Worm (Caenorhabditis elegans): ENCODE data around the gene ooc-3.

The ooc-3 gene

ce11 chrII:11473525-11474181 lies 21.5 kb downstream of the ooc-3 start, which contains the start of the genes metl-1 and W02B12.11:
Gene metl-1 (minus strand): TSS chrII:11473575.
Gene W02B12.11 (plus strand): TSS chrII:11473861.
- TF ChIP-seq aly-1 (tag; optimal IDR thresholded peaks at IDR 0.05) = no peak
- no peak for TF ChIP-seq ceh-13 (GFP tag; optimal IDR thresholded peaks at IDR 0.05)
- TF ChIP-seq hmg-4 (GFP tag; optimal IDR thresholded peaks at IDR 0.05) = peak; percentile 22
- TF ChIP-seq flt-1 (GFP tag; IDR thresholded peaks at IDR 0.05) = peak; percentile 72
- TF ChIP-seq sea-1 (GFP tag; conservative IDR thresholded peaks at IDR 0.05) = no peak
- TF ChIP-seq F13C5.2 (tag; optimal IDR thresholded peaks at IDR 0.05) = peak; percentile 44
- TF ChIP-seq tbx-11 (GFP tag; IDR thresholded peaks at IDR 0.05) = no peak
- no peak for TF ChIP-seq hnd-1 (tag; optimal IDR thresholded peaks at IDR 0.05)
- TF ChIP-seq ceh-36 (tag; optimal IDR thresholded peaks at IDR 0.05) = no peak
- no peak for TF ChIP-seq ama-1 (optimal IDR thresholded peaks at IDR 0.05)
- peak; percentile 62; the same call in 1 of the 2 replicates for TF ChIP-seq tbx-37 (GFP tag; conservative IDR thresholded peaks at IDR 0.05)
- no peak for TF ChIP-seq scrt-1 (GFP tag; IDR thresholded peaks at IDR 0.05)
- TF ChIP-seq tra-4 (tag; optimal IDR thresholded peaks at IDR 0.05) = no peak
- TF ChIP-seq ets-7 (tag; optimal IDR thresholded peaks at IDR 0.05) = no peak
- no peak for TF ChIP-seq hmbx-1 (tag; optimal IDR thresholded peaks at IDR 0.05)
- TF ChIP-seq pes-1 (GFP tag; IDR thresholded peaks at IDR 0.05) = no peak
- no peak for TF ChIP-seq B0310.2 (tag; optimal IDR thresholded peaks at IDR 0.05)

- TF ChIP-seq ceh-13 (GFP tag; optimal IDR thresholded peaks at IDR 0.05) (no peak), ceh-36 (tag; optimal IDR thresholded peaks at IDR 0.05) (no peak), hmg-4 (GFP tag; optimal IDR thresholded peaks at IDR 0.05) (no peak), flt-1 (GFP tag; IDR thresholded peaks at IDR 0.05) (no peak), hnd-1 (tag; optimal IDR thresholded peaks at IDR 0.05) (no peak), tra-4 (tag; optimal IDR thresholded peaks at IDR 0.05) (no peak), sea-1 (GFP tag; conservative IDR thresholded peaks at IDR 0.05) (no peak), F13C5.2 (tag; optimal IDR thresholded peaks at IDR 0.05) (no peak), ama-1 (optimal IDR thresholded peaks at IDR 0.05) (no peak), scrt-1 (GFP tag; IDR thresholded peaks at IDR 0.05) (no peak), tbx-37 (GFP tag; conservative IDR thresholded peaks at IDR 0.05) (no peak)
Observed at ce11 chrII:11472542-11472941, 22.6 kb downstream of the ooc-3 start.

- no peak for TF ChIP-seq hmg-4 (GFP tag; optimal IDR thresholded peaks at IDR 0.05)
- TF ChIP-seq pes-1 (GFP tag; IDR thresholded peaks at IDR 0.05) = no peak
- TF ChIP-seq B0310.2 (tag; optimal IDR thresholded peaks at IDR 0.05) = no peak
- TF ChIP-seq aly-1 (tag; optimal IDR thresholded peaks at IDR 0.05) = no peak
- no peak for TF ChIP-seq F13C5.2 (tag; optimal IDR thresholded peaks at IDR 0.05)
- no peak for TF ChIP-seq sea-1 (GFP tag; conservative IDR thresholded peaks at IDR 0.05)
- TF ChIP-seq ceh-13 (GFP tag; optimal IDR thresholded peaks at IDR 0.05) = no peak
- TF ChIP-seq hmbx-1 (tag; optimal IDR thresholded peaks at IDR 0.05) = no peak
- TF ChIP-seq tbx-37 (GFP tag; conservative IDR thresholded peaks at IDR 0.05) = no peak
- TF ChIP-seq ceh-36 (tag; optimal IDR thresholded peaks at IDR 0.05) = no peak
- no peak for TF ChIP-seq scrt-1 (GFP tag; IDR thresholded peaks at IDR 0.05)
- TF ChIP-seq ama-1 (optimal IDR thresholded peaks at IDR 0.05) = no peak
- TF ChIP-seq tbx-11 (GFP tag; IDR thresholded peaks at IDR 0.05) = no peak
- no peak for TF ChIP-seq hnd-1 (tag; optimal IDR thresholded peaks at IDR 0.05)
- no peak for TF ChIP-seq tra-4 (tag; optimal IDR thresholded peaks at IDR 0.05)
- TF ChIP-seq ets-7 (tag; optimal IDR thresholded peaks at IDR 0.05) = no peak
Observed at ce11 chrII:11471916-11472315, 23.2 kb downstream of the ooc-3 start, which contains the start of gene mfn-1. Gene mfn-1 (minus strand): TSS chrII:11472016.

ce11 chrII:11469574-11470108 lies 25.5 kb downstream of the ooc-3 start, which contains the start of gene cisd-1:
Gene cisd-1 (minus strand): TSS chrII:11469624.
- TF ChIP-seq pes-1 (GFP tag; IDR thresholded peaks at IDR 0.05) (no peak), F13C5.2 (tag; optimal IDR thresholded peaks at IDR 0.05) (no peak), ceh-13 (GFP tag; optimal IDR thresholded peaks at IDR 0.05) (no peak), tra-4 (tag; optimal IDR thresholded peaks at IDR 0.05) (no peak), B0310.2 (tag; optimal IDR thresholded peaks at IDR 0.05) (no peak), ceh-36 (tag; optimal IDR thresholded peaks at IDR 0.05) (no peak), tbx-37 (GFP tag; conservative IDR thresholded peaks at IDR 0.05) (no peak), sea-1 (GFP tag; conservative IDR thresholded peaks at IDR 0.05) (no peak), ets-7 (tag; optimal IDR thresholded peaks at IDR 0.05) (no peak), flt-1 (GFP tag; IDR thresholded peaks at IDR 0.05) (no peak), hmg-4 (GFP tag; optimal IDR thresholded peaks at IDR 0.05) (no peak), tbx-11 (GFP tag; IDR thresholded peaks at IDR 0.05) (no peak), aly-1 (tag; optimal IDR thresholded peaks at IDR 0.05) (no peak), scrt-1 (GFP tag; IDR thresholded peaks at IDR 0.05) (no peak), hmbx-1 (tag; optimal IDR thresholded peaks at IDR 0.05) (no peak)

ce11 chrII:11467541-11467940 lies 27.6 kb downstream of the ooc-3 start, which contains the start of gene klp-17:
Gene klp-17 (minus strand): TSS chrII:11467641.
- TF ChIP-seq hmg-4 (GFP tag; optimal IDR thresholded peaks at IDR 0.05) (no peak), ets-7 (tag; optimal IDR thresholded peaks at IDR 0.05) (no peak), ceh-13 (GFP tag; optimal IDR thresholded peaks at IDR 0.05) (no peak), B0310.2 (tag; optimal IDR thresholded peaks at IDR 0.05) (no peak), scrt-1 (GFP tag; IDR thresholded peaks at IDR 0.05) (no peak), sea-1 (GFP tag; conservative IDR thresholded peaks at IDR 0.05) (no peak), tbx-37 (GFP tag; conservative IDR thresholded peaks at IDR 0.05) (no peak), F13C5.2 (tag; optimal IDR thresholded peaks at IDR 0.05) (no peak), tra-4 (tag; optimal IDR thresholded peaks at IDR 0.05) (no peak)

ce11 chrII:11464427-11464944 lies 30.6 kb downstream of the ooc-3 start, which contains the start of the genes aars-1 and rga-1:
Gene aars-1 (minus strand): TSS chrII:11464497.
Gene rga-1 (plus strand): TSS chrII:11464894.
- TF ChIP-seq sea-1 (GFP tag; conservative IDR thresholded peaks at IDR 0.05) (no peak), B0310.2 (tag; optimal IDR thresholded peaks at IDR 0.05) (no peak), ceh-13 (GFP tag; optimal IDR thresholded peaks at IDR 0.05) (no peak), aly-1 (tag; optimal IDR thresholded peaks at IDR 0.05) (no peak), F13C5.2 (tag; optimal IDR thresholded peaks at IDR 0.05) (peak; percentile 27), tra-4 (tag; optimal IDR thresholded peaks at IDR 0.05) (no peak), ets-7 (tag; optimal IDR thresholded peaks at IDR 0.05) (peak; percentile 61), ama-1 (optimal IDR thresholded peaks at IDR 0.05) (no peak), hnd-1 (tag; optimal IDR thresholded peaks at IDR 0.05) (no peak), flt-1 (GFP tag; IDR thresholded peaks at IDR 0.05) (no peak), hmbx-1 (tag; optimal IDR thresholded peaks at IDR 0.05) (no peak), pes-1 (GFP tag; IDR thresholded peaks at IDR 0.05) (no peak), scrt-1 (GFP tag; IDR thresholded peaks at IDR 0.05) (no peak), hmg-4 (GFP tag; optimal IDR thresholded peaks at IDR 0.05) (no peak)

All from whole organism, early embryonic.